Worm (Caenorhabditis elegans): ENCODE measurements around the gene irg-7.

irg-7 gene

ce11 chrX:3243614-3244013 is at the start of gene irg-7:
Gene irg-7 (minus strand): TSS chrX:3243636.
- TF ChIP-seq M03D4.4 (tag; optimal IDR thresholded peaks at IDR 0.05) (no peak), drap-1 (GFP tag; optimal IDR thresholded peaks at IDR 0.05) (no peak), lsy-2 (tag; optimal IDR thresholded peaks at IDR 0.05) (no peak), bed-3 (GFP tag; optimal IDR thresholded peaks at IDR 0.05) (no peak), ham-2 (GFP tag; optimal IDR thresholded peaks at IDR 0.05) (no peak)

- TF ChIP-seq ham-2 (GFP tag; optimal IDR thresholded peaks at IDR 0.05) (no peak), pha-4 (tag; optimal IDR thresholded peaks at IDR 0.05) (no peak), lin-13 (tag; optimal IDR thresholded peaks at IDR 0.05) (no peak), unc-62 (GFP tag; optimal IDR thresholded peaks at IDR 0.05) (no peak), drap-1 (GFP tag; optimal IDR thresholded peaks at IDR 0.05) (no peak), unc-120 (tag; optimal IDR thresholded peaks at IDR 0.05; ENCODE audit: poor library complexity, severe bottlenecking) (no peak), M03D4.4 (tag; optimal IDR thresholded peaks at IDR 0.05) (no peak), cnd-1 (tag; optimal IDR thresholded peaks at IDR 0.05) (no peak), ceh-83 (GFP tag; optimal IDR thresholded peaks at IDR 0.05) (no peak), tbx-8 (GFP tag; optimal IDR thresholded peaks at IDR 0.05) (no peak), flh-1 (GFP tag; optimal IDR thresholded peaks at IDR 0.05) (no peak), nhr-28 (tag; optimal IDR thresholded peaks at IDR 0.05) (no peak), elt-3 (tag; optimal IDR thresholded peaks at IDR 0.05) (no peak), nhr-237 (tag; optimal IDR thresholded peaks at IDR 0.05) (no peak), ztf-11 (tag; optimal IDR thresholded peaks at IDR 0.05) (no peak), ces-1 (GFP tag; optimal IDR thresholded peaks at IDR 0.05) (no peak), sptf-1 (tag; optimal IDR thresholded peaks at IDR 0.05) (no peak)
Measured at ce11 chrX:3291948-3292347, 48.5 kb upstream of the irg-7 start.

- TF ChIP-seq nhr-28 (tag; optimal IDR thresholded peaks at IDR 0.05), result no peak
- no peak for TF ChIP-seq zip-8 (tag; optimal IDR thresholded peaks at IDR 0.05)
- no peak for TF ChIP-seq hlh-1 (tag; optimal IDR thresholded peaks at IDR 0.05)
Measured at ce11 chrX:3290147-3290546, 46.7 kb upstream of the irg-7 start.

- TF ChIP-seq ceh-39 (tag; optimal IDR thresholded peaks at IDR 0.05), result no peak
- no peak for TF ChIP-seq sem-2 (GFP tag; optimal IDR thresholded peaks at IDR 0.05)
- no peak for TF ChIP-seq hlh-1 (tag; optimal IDR thresholded peaks at IDR 0.05)
- no peak for TF ChIP-seq blmp-1 (tag; optimal IDR thresholded peaks at IDR 0.05)
- TF ChIP-seq ceh-83 (GFP tag; optimal IDR thresholded peaks at IDR 0.05), result no peak
- TF ChIP-seq mls-2 (tag; optimal IDR thresholded peaks at IDR 0.05), result no peak
- TF ChIP-seq drap-1 (GFP tag; optimal IDR thresholded peaks at IDR 0.05), result no peak
- no peak for TF ChIP-seq cnd-1 (tag; optimal IDR thresholded peaks at IDR 0.05)
Measured at ce11 chrX:3289183-3289582, 45.7 kb upstream of the irg-7 start, which contains the start of gene K09C4.4. Gene K09C4.4 (plus strand): TSS chrX:3289483.

- TF ChIP-seq nhr-28 (tag; optimal IDR thresholded peaks at IDR 0.05) (no peak), zip-8 (tag; optimal IDR thresholded peaks at IDR 0.05) (no peak), mep-1 (tag; optimal IDR thresholded peaks at IDR 0.05) (no peak), lin-32 (GFP tag; optimal IDR thresholded peaks at IDR 0.05) (no peak), bed-3 (GFP tag; optimal IDR thresholded peaks at IDR 0.05) (no peak), drap-1 (GFP tag; optimal IDR thresholded peaks at IDR 0.05) (no peak), lsy-2 (tag; optimal IDR thresholded peaks at IDR 0.05) (no peak), ceh-39 (tag; optimal IDR thresholded peaks at IDR 0.05) (no peak), elt-3 (tag; optimal IDR thresholded peaks at IDR 0.05) (no peak), ceh-43 (GFP tag; optimal IDR thresholded peaks at IDR 0.05) (no peak), unc-62 (GFP tag; optimal IDR thresholded peaks at IDR 0.05) (no peak), lin-13 (tag; optimal IDR thresholded peaks at IDR 0.05) (no peak), unc-39 (tag; optimal IDR thresholded peaks at IDR 0.05) (no peak), sem-2 (GFP tag; optimal IDR thresholded peaks at IDR 0.05) (no peak), hlh-1 (tag; optimal IDR thresholded peaks at IDR 0.05) (no peak), mls-2 (tag; optimal IDR thresholded peaks at IDR 0.05) (no peak)
Measured at ce11 chrX:3285448-3285847, 42.0 kb upstream of the irg-7 start.

ce11 chrX:3284967-3285366 is 41.5 kb upstream of the irg-7 start:
- no peak for TF ChIP-seq ceh-83 (GFP tag; optimal IDR thresholded peaks at IDR 0.05)
- no peak for TF ChIP-seq nhr-2 (tag; optimal IDR thresholded peaks at IDR 0.05)
- no peak for TF ChIP-seq bed-3 (GFP tag; optimal IDR thresholded peaks at IDR 0.05)
- no peak for TF ChIP-seq sptf-1 (tag; optimal IDR thresholded peaks at IDR 0.05)
- TF ChIP-seq nhr-12 (tag; optimal IDR thresholded peaks at IDR 0.05), result no peak
- no peak for TF ChIP-seq lsy-2 (tag; optimal IDR thresholded peaks at IDR 0.05)
- no peak for TF ChIP-seq zip-8 (tag; optimal IDR thresholded peaks at IDR 0.05)
- no peak for TF ChIP-seq unc-120 (tag; optimal IDR thresholded peaks at IDR 0.05; ENCODE audit: poor library complexity, severe bottlenecking)
- no peak for TF ChIP-seq elt-3 (tag; optimal IDR thresholded peaks at IDR 0.05)

Data from whole organism, mixed stage, embryonic.